Fruit fly (Drosophila melanogaster) whole organism, embryonic: ENCODE results near the gene Mct1.

Source experiments
- Bgb ChIP-seq: fragments of 200-800 bp; sonication (Bioruptor generic); IDR thresholded peaks from 2 replicates; pipeline ENCODE4 v1.3.6; 2022; ENCODE audit warnings: missing biosample characterization, missing genetic modification characterization; ENCODE audit not compliant: partially characterized antibody
- CG10147 ChIP-seq: fragments of 200-800 bp; sonication (Bioruptor generic); optimal IDR thresholded peaks from 2 replicates; lab custom pipeline; 2019; ENCODE audit warnings: missing biosample characterization, mild to moderate bottlenecking, missing genetic modification characterization, moderate library complexity
- CG12104 ChIP-seq: fragments of 200-800 bp; sonication (Bioruptor generic); optimal IDR thresholded peaks from 3 replicates; lab custom pipeline; 2016; ENCODE audit warnings: missing biosample characterization, missing genetic modification characterization
- CG14441 ChIP-seq: fragments of 200-800 bp; sonication (Bioruptor generic); IDR thresholded peaks from 2 replicates; pipeline ENCODE4 v1.3.6; 2022; ENCODE audit warnings: missing biosample characterization, missing genetic modification characterization
- CG15073 ChIP-seq: fragments of 200-800 bp; sonication (Bioruptor generic); optimal IDR thresholded peaks from 2 replicates; lab custom pipeline; 2016; ENCODE audit warnings: missing biosample characterization, missing genetic modification characterization
- CG17186 ChIP-seq: fragments of 200-800 bp; sonication (Bioruptor generic); optimal IDR thresholded peaks from 3 replicates; lab custom pipeline; 2017; ENCODE audit warnings: missing biosample characterization, missing genetic modification reagents, missing genetic modification characterization
- CG17385 ChIP-seq: fragments of 200-800 bp; sonication (Bioruptor generic); optimal IDR thresholded peaks from 3 replicates; lab custom pipeline; 2018; ENCODE audit warnings: missing biosample characterization, mild to moderate bottlenecking, missing genetic modification characterization
- CG17568 ChIP-seq: fragments of 200-800 bp; sonication (Bioruptor generic); optimal IDR thresholded peaks from 2 replicates; lab custom pipeline; 2018; ENCODE audit warnings: missing biosample characterization, mild to moderate bottlenecking, missing genetic modification characterization, moderate library complexity
- CG2712 ChIP-seq: fragments of 200-800 bp; optimal IDR thresholded peaks from 3 replicates; lab custom pipeline; 2019; ENCODE audit warnings: missing biosample characterization, mild to moderate bottlenecking, missing genetic modification characterization, moderate library complexity
- CG3281 ChIP-seq: fragments of 200-800 bp; sonication (Bioruptor generic); optimal IDR thresholded peaks from 3 replicates; lab custom pipeline; 2017; ENCODE audit warnings: missing biosample characterization, mild to moderate bottlenecking, missing genetic modification characterization
- CG34422 ChIP-seq: fragments of 200-800 bp; sonication (Bioruptor generic); IDR thresholded peaks from 3 replicates; pipeline ENCODE4 v1.3.6; 2022; ENCODE audit warnings: missing biosample characterization, missing genetic modification characterization
- CG3847 ChIP-seq: fragments of 200-800 bp; sonication (Bioruptor generic); IDR thresholded peaks from 2 replicates; pipeline ENCODE4 v1.3.6; 2022; ENCODE audit warnings: missing biosample characterization, missing genetic modification characterization
- CG42726 ChIP-seq: fragments of 200-800 bp; sonication (Bioruptor generic); IDR thresholded peaks from 2 replicates; pipeline ENCODE4 v1.3.6; 2022; ENCODE audit warnings: missing biosample characterization, missing genetic modification characterization; ENCODE audit not compliant: partially characterized antibody
- CG5180 ChIP-seq: fragments of 200-800 bp; sonication (Bioruptor generic); optimal IDR thresholded peaks from 3 replicates; lab custom pipeline; 2017; ENCODE audit warnings: missing biosample characterization, missing genetic modification characterization, mild to moderate bottlenecking, moderate library complexity, missing genetic modification reagents
- CG5953 ChIP-seq: fragments of 200-800 bp; sonication (Bioruptor generic); IDR thresholded peaks from 2 replicates; pipeline ENCODE4 v1.3.6; 2022; ENCODE audit warnings: missing biosample characterization, missing genetic modification characterization
- CG6254 ChIP-seq: fragments of 200-800 bp; sonication (Bioruptor generic); optimal IDR thresholded peaks from 3 replicates; lab custom pipeline; 2017; ENCODE audit warnings: mild to moderate bottlenecking, missing biosample characterization, missing genetic modification reagents, missing genetic modification characterization
- CG6683 ChIP-seq: fragments of 200-800 bp; sonication (Bioruptor generic); optimal IDR thresholded peaks from 2 replicates; lab custom pipeline; 2017; ENCODE audit warnings: missing biosample characterization, mild to moderate bottlenecking, missing genetic modification characterization, missing genetic modification reagents
- CG9817 ChIP-seq: fragments of 200-800 bp; sonication (Bioruptor generic); optimal IDR thresholded peaks from 2 replicates; lab custom pipeline; 2018; ENCODE audit warnings: missing biosample characterization, mild to moderate bottlenecking, missing genetic modification characterization, moderate library complexity
- CG9932 ChIP-seq: fragments of 200-800 bp; sonication (Bioruptor generic); IDR thresholded peaks from 2 replicates; pipeline ENCODE4 v1.3.6; 2022; ENCODE audit warnings: missing biosample characterization, missing genetic modification characterization
- Dfd ChIP-seq, 2 experiments: fragments of >200 bp; optimal IDR thresholded peaks; 2 replicates each; lab custom pipeline; 2017; ENCODE audit warnings: missing biosample characterization in 2 of 2, missing genetic modification characterization in 2 of 2
- Dip2 ChIP-seq: fragments of 200-800 bp; sonication (Bioruptor generic); IDR thresholded peaks from 2 replicates; pipeline ENCODE4 v1.3.6; 2022; ENCODE audit warnings: missing biosample characterization, missing genetic modification characterization
- Gsc ChIP-seq: fragments of 200-800 bp; sonication (Bioruptor generic); IDR thresholded peaks from 2 replicates; pipeline ENCODE4 v1.3.6; 2022; ENCODE audit warnings: missing biosample characterization, missing genetic modification characterization
- H15 ChIP-seq: fragments of 200-800 bp; sonication (Bioruptor generic); IDR thresholded peaks from 3 replicates; pipeline ENCODE4 v1.3.6; 2022; ENCODE audit warnings: missing biosample characterization, missing genetic modification characterization
- HLH4C ChIP-seq: fragments of 200-800 bp; sonication (Bioruptor generic); IDR thresholded peaks from 3 replicates; pipeline ENCODE4 v1.3.6; 2022; ENCODE audit warnings: missing biosample characterization, missing genetic modification characterization; ENCODE audit not compliant: partially characterized antibody
- Kr ChIP-seq: fragments of 200-800 bp; sonication (Bioruptor generic); optimal IDR thresholded peaks from 2 replicates; lab custom pipeline; 2017; ENCODE audit warnings: missing biosample characterization, mild to moderate bottlenecking, missing genetic modification characterization
- Nf-YA ChIP-seq: fragments of 200-800 bp; sonication (Bioruptor generic); IDR thresholded peaks from 2 replicates; pipeline ENCODE4 v1.3.6; 2022; ENCODE audit warnings: missing biosample characterization, missing genetic modification characterization
- Poxn ChIP-seq: fragments of 200-800 bp; sonication (Bioruptor generic); IDR thresholded peaks from 2 replicates; pipeline ENCODE4 v1.3.6; 2022; ENCODE audit warnings: missing biosample characterization, missing genetic modification characterization
- Rfx ChIP-seq: fragments of 200-800 bp; sonication (Bioruptor generic); IDR thresholded peaks from 2 replicates; pipeline ENCODE4 v1.3.6; 2022; ENCODE audit warnings: missing biosample characterization, missing genetic modification characterization
- Stat92E ChIP-seq, 3 experiments: fragments of >200 bp in 2 of 3; fragments of 200-800 bp in 1 of 3; sonication (Bioruptor generic) in 1 of 3; optimal IDR thresholded peaks; 2 replicates each; lab custom pipeline; 2017 to 2019; ENCODE audit warnings: missing biosample characterization in 3 of 3, missing genetic modification characterization in 3 of 3, mild to moderate bottlenecking in 1 of 3, moderate library complexity in 1 of 3
- Taf1 ChIP-seq: fragments of 200-800 bp; sonication (Bioruptor generic); IDR thresholded peaks from 2 replicates; pipeline ENCODE4 v1.3.6; 2022; ENCODE audit warnings: missing biosample characterization, missing genetic modification characterization
- Tbp ChIP-seq: fragments of >200 bp; optimal IDR thresholded peaks from 2 replicates; lab custom pipeline; 2018; ENCODE audit warnings: missing biosample characterization, missing genetic modification characterization
- Usf ChIP-seq: fragments of 200-800 bp; sonication (Bioruptor generic); optimal IDR thresholded peaks from 2 replicates; lab custom pipeline; 2017; ENCODE audit warnings: missing genotype, missing biosample characterization, missing genetic modification characterization
- ato ChIP-seq: fragments of 200-800 bp; sonication (Bioruptor generic); IDR thresholded peaks from 2 replicates; pipeline ENCODE4 v1.3.6; 2022; ENCODE audit warnings: missing biosample characterization, missing genetic modification characterization; ENCODE audit not compliant: partially characterized antibody
- bab2 ChIP-seq: fragments of 200-800 bp; sonication (Bioruptor generic); optimal IDR thresholded peaks from 2 replicates; lab custom pipeline; 2016; ENCODE audit warnings: missing biosample characterization, missing genetic modification characterization
- bigmax ChIP-seq: fragments of 200-800 bp; sonication (Bioruptor generic); optimal IDR thresholded peaks from 2 replicates; lab custom pipeline; 2018; ENCODE audit warnings: missing biosample characterization, mild to moderate bottlenecking, missing genetic modification characterization
- cg ChIP-seq: fragments of 200-800 bp; sonication (Bioruptor generic); optimal IDR thresholded peaks from 3 replicates; lab custom pipeline; 2019; ENCODE audit warnings: missing biosample characterization, mild to moderate bottlenecking, missing genetic modification characterization, moderate library complexity
- chinmo ChIP-seq: fragments of 200-800 bp; sonication (Bioruptor generic); IDR thresholded peaks from 4 replicates; pipeline ENCODE4 v1.3.6; 2022; ENCODE audit warnings: missing biosample characterization, missing genetic modification characterization; ENCODE audit not compliant: partially characterized antibody
- crp ChIP-seq, 2 experiments: fragments of 200-800 bp; sonication (Bioruptor generic); optimal IDR thresholded peaks; 2 replicates in 1 of 2; 3 replicates in 1 of 2; lab custom pipeline; 2017; ENCODE audit warnings: missing biosample characterization in 2 of 2, missing genetic modification characterization in 2 of 2, mild to moderate bottlenecking in 1 of 2, moderate library complexity in 1 of 2
- dati ChIP-seq: fragments of 200-800 bp; sonication (Bioruptor generic); IDR thresholded peaks from 2 replicates; pipeline ENCODE4 v1.3.6; 2022; ENCODE audit warnings: missing biosample characterization, missing genetic modification characterization
- dmrt99B ChIP-seq: fragments of 200-800 bp; sonication (Bioruptor generic); optimal IDR thresholded peaks from 2 replicates; lab custom pipeline; 2018; ENCODE audit warnings: missing biosample characterization, mild to moderate bottlenecking, missing genetic modification characterization, moderate library complexity
- exex ChIP-seq: fragments of 200-800 bp; sonication (Bioruptor generic); optimal IDR thresholded peaks from 4 replicates; lab custom pipeline; 2018; ENCODE audit warnings: missing biosample characterization, mild to moderate bottlenecking, missing genetic modification characterization, moderate library complexity
- fd102C ChIP-seq: fragments of 200-800 bp; sonication (Bioruptor generic); optimal IDR thresholded peaks from 2 replicates; lab custom pipeline; 2018; ENCODE audit warnings: missing biosample characterization, mild to moderate bottlenecking, missing genetic modification characterization, moderate library complexity
- fru ChIP-seq: fragments of >200 bp; optimal IDR thresholded peaks from 2 replicates; lab custom pipeline; 2017
- gt ChIP-seq: fragments of 200-800 bp; sonication (Bioruptor generic); IDR thresholded peaks from 2 replicates; pipeline ENCODE4 v1.3.6; 2022; ENCODE audit warnings: missing biosample characterization, missing genetic modification characterization
- h ChIP-seq: fragments of >200 bp; optimal IDR thresholded peaks from 2 replicates; lab custom pipeline; 2017
- lbe ChIP-seq: fragments of 200-800 bp; sonication (Bioruptor generic); optimal IDR thresholded peaks from 2 replicates; lab custom pipeline; 2016; ENCODE audit warnings: missing biosample characterization, mild to moderate bottlenecking, missing genetic modification characterization
- lov ChIP-seq, 2 experiments: fragments of 200-800 bp in 1 of 2; fragments of >200 bp in 1 of 2; sonication (Bioruptor generic) in 1 of 2; IDR thresholded peaks in 1 of 2; optimal IDR thresholded peaks in 1 of 2; 2 replicates in 1 of 2; 3 replicates in 1 of 2; pipeline versions ENCODE4 v1.3.6 to Lab custom; 2017 to 2022; ENCODE audit warnings: missing biosample characterization in 1 of 2, missing genetic modification characterization in 1 of 2
- sim ChIP-seq: fragments of 200-800 bp; sonication (Bioruptor generic); IDR thresholded peaks from 2 replicates; pipeline ENCODE4 v1.3.6; 2022; ENCODE audit warnings: missing biosample characterization, missing genetic modification characterization
- sug ChIP-seq: fragments of 200-800 bp; optimal IDR thresholded peaks from 2 replicates; lab custom pipeline; 2019; ENCODE audit warnings: missing biosample characterization, mild to moderate bottlenecking, missing genetic modification characterization, moderate library complexity
- toy ChIP-seq: fragments of 200-800 bp; sonication (Bioruptor generic); IDR thresholded peaks from 2 replicates; pipeline ENCODE4 v1.3.6; 2022; ENCODE audit warnings: missing biosample characterization, missing genetic modification characterization
- unc-4 ChIP-seq: fragments of 200-800 bp; sonication (Bioruptor generic); IDR thresholded peaks from 2 replicates; pipeline ENCODE4 v1.3.6; 2022; ENCODE audit warnings: missing biosample characterization, missing genetic modification characterization; ENCODE audit not compliant: partially characterized antibody

The Mct1 gene

dm6 chrX:2184563-2184962 lies 4.4 kb upstream of the Mct1 start, which contains the start of the genes Nmd3 and CG17776 (continued):
- TF ChIP-seq fru (lab: Kevin White, UChicago): no peak
- TF ChIP-seq Nf-YA (GFP tag; lab: Robert Waterston, UW): no peak
- TF ChIP-seq CG12104 (GFP tag; lab: Kevin White, UChicago): no peak
- no peak for TF ChIP-seq CG42726 (GFP tag; lab: Robert Waterston, UW)
- no peak for TF ChIP-seq CG5180
- no peak for TF ChIP-seq h (lab: Kevin White, UChicago)
- no peak for TF ChIP-seq Kr (GFP tag; lab: Kevin White, UChicago)
- TF ChIP-seq bigmax (GFP tag; lab: Kevin White, UChicago): no peak
- TF ChIP-seq CG10147 (GFP tag; lab: Kevin White, UChicago): no peak
- peak; percentile 69 for TF ChIP-seq unc-4 (GFP tag; lab: Robert Waterston, UW)
- peak; percentile 3 for TF ChIP-seq cg
- TF ChIP-seq dati: no peak
- TF ChIP-seq dmrt99B (tag; lab: Kevin White, UChicago): no peak
- 0 out of 4 replicates have a peak, but pooled peaks have one; percentile 17 for TF ChIP-seq chinmo (GFP tag; lab: Robert Waterston, UW)
- no peak for TF ChIP-seq CG17568
- TF ChIP-seq Dfd (GFP tag; optimal IDR thresholded peaks at IDR 0.05; lab: Kevin White, UChicago): no peak
- no peak for TF ChIP-seq toy
- no peak for TF ChIP-seq Usf
- TF ChIP-seq fd102C (GFP tag; lab: Kevin White, UChicago): no peak
- TF ChIP-seq lbe (GFP tag; lab: Kevin White, UChicago): no peak
- TF ChIP-seq H15 (GFP tag; lab: Robert Waterston, UW): no peak
- TF ChIP-seq Gsc: no peak
- TF ChIP-seq sim: no peak
- TF ChIP-seq CG2712: no peak
- no peak for TF ChIP-seq Rfx
- peak; percentile 44; the same call in 1 of the 2 replicates for TF ChIP-seq ato (GFP tag; lab: Robert Waterston, UW)
- no peak for TF ChIP-seq Stat92E (GFP tag; optimal IDR thresholded peaks at IDR 0.05; lab: Kevin White, UChicago)
- TF ChIP-seq CG3281 (GFP tag; lab: Kevin White, UChicago): no peak
- no peak for TF ChIP-seq CG5953
- no peak for TF ChIP-seq Poxn (GFP tag; lab: Robert Waterston, UW)
- TF ChIP-seq CG6254 (GFP tag; lab: Kevin White, UChicago): peak; percentile 40
- TF ChIP-seq bab2: no peak
- no peak for TF ChIP-seq CG17385 (GFP tag; lab: Kevin White, UChicago)
- TF ChIP-seq sug (tag; lab: Kevin White, UChicago): peak; percentile 45
- TF ChIP-seq CG14441 (GFP tag; lab: Robert Waterston, UW): no peak
- TF ChIP-seq CG9932 (GFP tag; lab: Robert Waterston, UW): no peak; the same call in 1 of the 2 replicates
- peak; percentile 88 for TF ChIP-seq HLH4C (GFP tag; lab: Robert Waterston, UW)
- TF ChIP-seq Tbp (GFP tag; lab: Kevin White, UChicago): peak; percentile 30
- TF ChIP-seq CG34422: no peak
- peak; percentile 33 for TF ChIP-seq CG17186 (GFP tag; lab: Kevin White, UChicago)
- TF ChIP-seq lov (optimal IDR thresholded peaks at IDR 0.05; lab: Kevin White, UChicago): no peak
- no peak for TF ChIP-seq lov (GFP tag; IDR thresholded peaks at IDR 0.05; lab: Robert Waterston, UW)
- TF ChIP-seq gt (GFP tag; lab: Robert Waterston, UW): no peak
- TF ChIP-seq crp (GFP tag; optimal IDR thresholded peaks at IDR 0.05; lab: Kevin White, UChicago): peak; percentile 20 to 85
- TF ChIP-seq exex (tag; lab: Kevin White, UChicago): peak; percentile 13
- no peak for TF ChIP-seq CG15073 (GFP tag; lab: Kevin White, UChicago)
- no peak for TF ChIP-seq CG6683 (GFP tag; lab: Kevin White, UChicago)
- peak; percentile 61 for TF ChIP-seq Bgb (GFP tag; lab: Robert Waterston, UW)
- no peak for TF ChIP-seq CG9817 (tag; lab: Kevin White, UChicago)
- TF ChIP-seq Taf1 (GFP tag; lab: Robert Waterston, UW): no peak
- no peak for TF ChIP-seq Dip2 (GFP tag; lab: Robert Waterston, UW)
- TF ChIP-seq CG3847 (GFP tag; lab: Robert Waterston, UW): 0 out of 2 replicates have a peak, but pooled peaks have one; percentile 5
